Worm (Caenorhabditis elegans) whole organism, L2 larva: ENCODE data around the gene F41H10.3.

ENCODE experiments used
- nhr-12 ChIP-seq: fragments of 150-350 bp; optimal IDR thresholded peaks from 2 replicates; lab custom pipeline; 2014; ENCODE audit warnings: missing biosample characterization, missing genetic modification characterization
- skn-1 ChIP-seq: sonication (generic microtip); optimal IDR thresholded peaks from 2 replicates; lab custom pipeline; 2017; ENCODE audit warnings: missing biosample characterization, missing genetic modification characterization
- sma-9 ChIP-seq, 2 experiments: fragments of 150-350 bp in 1 of 2; sonication (generic microtip) in 1 of 2; optimal IDR thresholded peaks; 2 replicates each; lab custom pipeline; 2014 to 2016; ENCODE audit warnings: missing genetic modification characterization in 2 of 2, mild to moderate bottlenecking in 1 of 2, missing biosample characterization in 1 of 2, missing compliant biosample characterization in 1 of 2, missing genetic modification reagents in 1 of 2, moderate library complexity in 1 of 2
- snpc-4 ChIP-seq: fragments of 150-350 bp; optimal IDR thresholded peaks from 2 replicates; lab custom pipeline; 2014; ENCODE audit warnings: missing biosample characterization, missing genetic modification characterization
- unc-62 ChIP-seq: fragments of 150-350 bp; optimal IDR thresholded peaks from 2 replicates; lab custom pipeline; 2014; ENCODE audit warnings: missing biosample characterization, missing genetic modification reagents, missing genetic modification characterization

- TF ChIP-seq snpc-4 (tag; lab: Kevin White, UChicago) (no peak), sma-9 (GFP tag; optimal IDR thresholded peaks at IDR 0.05; lab: Kevin White, UChicago) (no peak), sma-9 (tag; optimal IDR thresholded peaks at IDR 0.05; lab: Kevin White, UChicago) (no peak), skn-1 (tag; lab: Kevin White, UChicago) (no peak), unc-62 (GFP tag; lab: Kevin White, UChicago) (no peak), nhr-12 (tag; lab: Kevin White, UChicago) (no peak)
Observed at ce11 chrIV:5385020-5385419, 15.4 kb downstream of the F41H10.3 start, which contains the start of gene F41H10.12.
